Worm (Caenorhabditis elegans): ENCODE measurements around the gene F59B2.12.

The F59B2.12 gene

DNA sequence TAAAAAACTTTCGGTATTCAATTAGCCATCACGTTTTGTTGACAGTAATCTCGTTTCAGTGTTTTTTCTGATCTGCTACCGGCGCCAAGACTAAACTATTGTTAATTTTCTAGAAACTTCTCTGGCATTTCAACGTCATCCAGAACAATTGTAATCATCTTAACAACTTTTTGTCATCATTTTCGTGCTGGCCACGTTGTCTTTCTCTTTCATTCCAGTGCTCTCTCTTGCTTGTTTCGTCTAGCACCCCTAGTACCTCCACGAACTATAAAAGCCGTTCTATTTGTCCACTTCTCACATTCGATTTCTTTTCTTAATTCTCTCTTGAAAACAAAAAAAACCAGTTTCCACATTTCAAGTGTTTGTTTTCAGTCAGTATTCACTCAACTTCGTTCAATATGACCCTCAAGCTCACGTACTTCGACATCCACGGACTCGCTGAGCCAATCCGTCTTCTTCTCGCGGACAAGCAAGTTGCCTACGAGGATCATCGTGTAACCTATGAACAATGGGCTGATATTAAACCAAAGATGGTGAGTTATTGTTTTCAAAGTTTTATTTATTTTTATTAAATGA, 41.6 kb downstream of the F59B2.12 start, which contains the start of gene gst-1 (continued):
- TF ChIP-seq atf-7 (tag; optimal IDR thresholded peaks at IDR 0.05) (peak; percentile 46), sdz-38 (tag; optimal IDR thresholded peaks at IDR 0.05) (no peak), lsy-27 (tag; optimal IDR thresholded peaks at IDR 0.05; ENCODE audit: borderline replicate concordance, insufficient read depth) (no peak), attf-3 (GFP tag; conservative IDR thresholded peaks at IDR 0.05) (no peak), nhr-179 (tag; optimal IDR thresholded peaks at IDR 0.05) (no peak), Y53F4B.3 (GFP tag; IDR thresholded peaks at IDR 0.05) (no peak), K11D2.4 (GFP tag; IDR thresholded peaks at IDR 0.05) (no peak), mel-28 (tag; optimal IDR thresholded peaks at IDR 0.05; ENCODE audit: borderline replicate concordance) (no peak), ceh-27 (GFP tag; optimal IDR thresholded peaks at IDR 0.05) (peak; percentile 2), fkh-3 (tag; optimal IDR thresholded peaks at IDR 0.05) (no peak), cebp-1 (GFP tag; IDR thresholded peaks at IDR 0.05) (no peak), cebp-1 (tag; optimal IDR thresholded peaks at IDR 0.05) (peak; percentile 26), him-1 (tag; optimal IDR thresholded peaks at IDR 0.05) (no peak), F33H1.4 (GFP tag; IDR thresholded peaks at IDR 0.05) (no peak), dox-1 (GFP tag; IDR thresholded peaks at IDR 0.05) (no peak), efl-1 (GFP tag; optimal IDR thresholded peaks at IDR 0.05) (peak; percentile 10), sea-2 (GFP tag; IDR thresholded peaks at IDR 0.05) (no peak), athp-1 (tag; optimal IDR thresholded peaks at IDR 0.05) (no peak), F57A8.1 (GFP tag; optimal IDR thresholded peaks at IDR 0.05) (no peak), tbp1 (GFP tag; optimal IDR thresholded peaks at IDR 0.05) (peak; percentile 21), nfya-1 (tag; optimal IDR thresholded peaks at IDR 0.05; ENCODE audit: borderline replicate concordance, insufficient read depth) (no peak), madf-8 (GFP tag; conservative IDR thresholded peaks at IDR 0.05) (no peak), bed-1 (GFP tag; IDR thresholded peaks at IDR 0.05) (no peak), D2030.7 (GFP tag; IDR thresholded peaks at IDR 0.05) (no peak), xnd-1 (tag; optimal IDR thresholded peaks at IDR 0.05) (peak; percentile 2), ZK185.1 (tag; optimal IDR thresholded peaks at IDR 0.05; ENCODE audit: poor library complexity, severe bottlenecking) (no peak), somi-1 (GFP tag; optimal IDR thresholded peaks at IDR 0.05) (no peak), nhr-120 (GFP tag; IDR thresholded peaks at IDR 0.05) (no peak), nhr-27 (tag; optimal IDR thresholded peaks at IDR 0.05) (no peak), zim-3 (tag; optimal IDR thresholded peaks at IDR 0.05) (no peak)

DNA sequence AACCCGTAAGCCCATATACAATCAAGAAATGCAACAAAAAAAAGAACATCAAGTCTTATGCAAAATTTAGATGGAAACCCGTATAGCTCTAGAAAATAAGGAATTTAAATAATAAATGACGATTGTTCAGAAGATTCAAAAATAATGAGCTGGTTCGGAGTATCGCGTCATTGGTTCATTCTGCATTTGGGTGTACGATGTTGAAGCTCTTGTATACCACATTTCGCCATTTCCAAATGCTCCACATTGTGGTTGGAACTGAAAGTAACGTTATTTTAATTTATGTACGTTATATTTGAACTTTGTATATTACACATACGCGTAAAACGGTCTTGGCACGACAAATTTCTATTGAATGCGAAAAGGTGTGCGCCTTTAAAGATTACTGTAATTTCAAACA, 42.9 kb downstream of the F59B2.12 start:
- TF ChIP-seq D2030.7 (GFP tag; IDR thresholded peaks at IDR 0.05) (no peak), tbx-9 (tag; optimal IDR thresholded peaks at IDR 0.05; ENCODE audit: borderline replicate concordance) (no peak), egl-44 (GFP tag; IDR thresholded peaks at IDR 0.05) (no peak), hlh-12 (tag; optimal IDR thresholded peaks at IDR 0.05) (no peak), ztf-25 (GFP tag; IDR thresholded peaks at IDR 0.05) (no peak), Y79H2A.3 (GFP tag; conservative IDR thresholded peaks at IDR 0.05) (no peak), ceh-27 (GFP tag; optimal IDR thresholded peaks at IDR 0.05) (no peak), fkh-3 (tag; optimal IDR thresholded peaks at IDR 0.05) (no peak), hsf-1 (GFP tag; IDR thresholded peaks at IDR 0.05) (0 out of 2 replicates have a peak, but pooled peaks have one; percentile 23), ama-1 (optimal IDR thresholded peaks at IDR 0.05) (no peak), ama-1 (GFP tag; optimal IDR thresholded peaks at IDR 0.05) (peak in 1 of 2 experiments; percentile 56), xnd-1 (tag; optimal IDR thresholded peaks at IDR 0.05) (no peak), dox-1 (GFP tag; IDR thresholded peaks at IDR 0.05) (no peak; the same call in 1 of the 2 replicates), pha-4 (tag; optimal IDR thresholded peaks at IDR 0.05) (no peak), unc-62 (GFP tag; optimal IDR thresholded peaks at IDR 0.05) (no peak), K12H6.12 (tag; optimal IDR thresholded peaks at IDR 0.05) (no peak), dpl-1 (GFP tag; optimal IDR thresholded peaks at IDR 0.05) (no peak), F52B5.7 (tag; optimal IDR thresholded peaks at IDR 0.05) (no peak), somi-1 (GFP tag; optimal IDR thresholded peaks at IDR 0.05) (no peak), Y56A3A.18 (GFP tag; IDR thresholded peaks at IDR 0.05) (no peak), B0261.1 (tag; optimal IDR thresholded peaks at IDR 0.05) (no peak), B0336.3 (GFP tag; IDR thresholded peaks at IDR 0.05) (peak; percentile 74; the same call in 1 of the 2 replicates), Y67H2A.10 (GFP tag; conservative IDR thresholded peaks at IDR 0.05) (no peak), F39B2.1 (GFP tag; IDR thresholded peaks at IDR 0.05) (no peak), nhr-80 (tag; optimal IDR thresholded peaks at IDR 0.05) (peak; percentile 29)
